Worm (Caenorhabditis elegans) whole organism, mixed stage, embryonic: ENCODE data around the gene vab-23.

ENCODE experiments used
- M03D4.4 ChIP-seq: sonication (generic microtip); optimal IDR thresholded peaks from 2 replicates; lab custom pipeline; 2017; ENCODE audit warnings: mild to moderate bottlenecking, missing genetic modification characterization, missing compliant biosample characterization
- blmp-1 ChIP-seq: fragments of 150-350 bp; optimal IDR thresholded peaks from 2 replicates; lab custom pipeline; 2014; ENCODE audit warnings: missing biosample characterization, missing genetic modification characterization
- ceh-39 ChIP-seq: fragments of 150-350 bp; optimal IDR thresholded peaks from 2 replicates; lab custom pipeline; 2014; ENCODE audit warnings: missing biosample characterization, missing genetic modification characterization
- ceh-43 ChIP-seq: fragments of 200-800 bp; sonication (Bioruptor generic); optimal IDR thresholded peaks from 2 replicates; lab custom pipeline; 2018; ENCODE audit warnings: mild to moderate bottlenecking, missing genetic modification characterization, moderate library complexity, missing compliant biosample characterization
- ceh-83 ChIP-seq: fragments of 200-800 bp; sonication (Bioruptor generic); optimal IDR thresholded peaks from 2 replicates; lab custom pipeline; 2018; ENCODE audit warnings: mild to moderate bottlenecking, missing genetic modification characterization, missing compliant biosample characterization
- ces-1 ChIP-seq: fragments of 150-350 bp; optimal IDR thresholded peaks from 2 replicates; lab custom pipeline; 2014; ENCODE audit warnings: missing biosample characterization, missing genetic modification reagents, missing genetic modification characterization
- cnd-1 ChIP-seq: fragments of 200-800 bp; sonication (Bioruptor generic); optimal IDR thresholded peaks from 2 replicates; lab custom pipeline; 2018; ENCODE audit warnings: mild to moderate bottlenecking, missing genetic modification characterization, missing compliant biosample characterization
- drap-1 ChIP-seq: fragments of 200-800 bp; sonication (Bioruptor generic); optimal IDR thresholded peaks from 3 replicates; lab custom pipeline; 2018; ENCODE audit warnings: mild to moderate bottlenecking, missing genetic modification characterization, missing compliant biosample characterization
- elt-1 ChIP-seq: sonication (generic microtip); optimal IDR thresholded peaks from 2 replicates; lab custom pipeline; 2017; ENCODE audit warnings: missing genetic modification characterization, mild to moderate bottlenecking, missing compliant biosample characterization, antibody characterized with exemption, moderate library complexity, borderline replicate concordance; ENCODE audit not compliant: insufficient read depth
- ham-2 ChIP-seq: fragments of 200-800 bp; sonication (Bioruptor generic); optimal IDR thresholded peaks from 2 replicates; lab custom pipeline; 2018; ENCODE audit warnings: mild to moderate bottlenecking, missing genetic modification characterization, missing compliant biosample characterization
- hlh-1 ChIP-seq: fragments of 150-350 bp; optimal IDR thresholded peaks from 2 replicates; lab custom pipeline; 2014; ENCODE audit warnings: missing biosample characterization, missing genetic modification reagents, missing genetic modification characterization
- lin-13 ChIP-seq: fragments of 150-350 bp; optimal IDR thresholded peaks from 2 replicates; lab custom pipeline; 2014; ENCODE audit warnings: missing biosample characterization, missing genetic modification characterization
- lsy-2 ChIP-seq: fragments of 150-350 bp; optimal IDR thresholded peaks from 2 replicates; lab custom pipeline; 2014; ENCODE audit warnings: missing biosample characterization, missing genetic modification characterization
- mab-5 ChIP-seq: fragments of 150-350 bp; optimal IDR thresholded peaks from 2 replicates; lab custom pipeline; 2014; ENCODE audit warnings: missing biosample characterization, missing genetic modification characterization
- mep-1 ChIP-seq: fragments of 150-350 bp; optimal IDR thresholded peaks from 2 replicates; lab custom pipeline; 2017; ENCODE audit warnings: missing biosample characterization, missing genetic modification reagents, missing genetic modification characterization, inconsistent platforms
- mls-2 ChIP-seq: sonication (generic microtip); optimal IDR thresholded peaks from 2 replicates; lab custom pipeline; 2016; ENCODE audit warnings: mild to moderate bottlenecking, missing genetic modification characterization, moderate library complexity, missing compliant biosample characterization
- nhr-2 ChIP-seq: fragments of 150-350 bp; optimal IDR thresholded peaks from 2 replicates; lab custom pipeline; 2014; ENCODE audit warnings: missing biosample characterization, missing genetic modification characterization
- nhr-237 ChIP-seq: fragments of 150-350 bp; optimal IDR thresholded peaks from 2 replicates; lab custom pipeline; 2014; ENCODE audit warnings: missing biosample characterization, missing genetic modification characterization
- pha-4 ChIP-seq: fragments of 150-350 bp; optimal IDR thresholded peaks from 2 replicates; lab custom pipeline; 2018; ENCODE audit warnings: missing biosample characterization, missing genetic modification reagents, missing genetic modification characterization
- sem-2 ChIP-seq: fragments of 200-800 bp; sonication (Bioruptor generic); optimal IDR thresholded peaks from 2 replicates; lab custom pipeline; 2018; ENCODE audit warnings: mild to moderate bottlenecking, missing genetic modification characterization, missing compliant biosample characterization
- sptf-1 ChIP-seq: sonication (generic microtip); optimal IDR thresholded peaks from 2 replicates; lab custom pipeline; 2017; ENCODE audit warnings: mild to moderate bottlenecking, missing genetic modification characterization, moderate library complexity, missing compliant biosample characterization
- tbx-8 ChIP-seq: fragments of 200-800 bp; sonication (Bioruptor generic); optimal IDR thresholded peaks from 2 replicates; lab custom pipeline; 2018; ENCODE audit warnings: mild to moderate bottlenecking, missing genetic modification characterization, moderate library complexity, missing compliant biosample characterization
- unc-120 ChIP-seq: sonication (generic microtip); optimal IDR thresholded peaks from 2 replicates; lab custom pipeline; 2017; ENCODE audit warnings: missing genetic modification characterization, missing compliant biosample characterization; ENCODE audit not compliant: poor library complexity, severe bottlenecking
- unc-39 ChIP-seq: fragments of 150-350 bp; optimal IDR thresholded peaks from 2 replicates; lab custom pipeline; 2014; ENCODE audit warnings: missing biosample characterization, missing genetic modification characterization
- ztf-11 ChIP-seq: fragments of 150-350 bp; optimal IDR thresholded peaks from 2 replicates; lab custom pipeline; 2014; ENCODE audit warnings: missing biosample characterization, missing genetic modification characterization

vab-23 gene

DNA sequence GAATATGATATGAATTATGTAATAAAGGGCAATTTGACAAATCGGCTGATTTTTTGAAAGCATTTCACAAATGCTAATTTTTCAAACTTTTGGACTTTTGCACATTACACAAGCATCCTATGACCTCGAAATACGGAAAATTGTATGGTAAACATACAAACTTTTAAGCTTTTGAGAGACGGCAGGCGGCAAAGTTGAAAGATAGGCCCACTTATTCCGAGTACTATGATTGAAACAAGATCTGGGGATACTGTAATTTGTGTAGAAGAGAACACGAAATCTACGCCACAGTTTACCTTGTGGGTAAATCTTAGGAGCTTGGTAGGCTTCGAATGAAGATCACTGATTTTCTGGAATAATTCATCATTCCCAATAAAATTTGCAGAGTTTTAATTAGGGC, 17.4 kb downstream of the vab-23 start, which contains the start of gene ZK930.6:
ZK930.6 (plus strand) TSS at position 301 of the 400 bp plus-strand sequence.
- TF ChIP-seq unc-39 (no peak), mab-5 (tag; lab: Kevin White, UChicago) (no peak), ceh-43 (GFP tag; lab: Kevin White, UChicago) (no peak), ceh-39 (no peak), M03D4.4 (tag; lab: Kevin White, UChicago) (no peak), ztf-11 (tag; lab: Kevin White, UChicago) (no peak), elt-1 (tag; lab: Kevin White, UChicago) (no peak), ceh-83 (GFP tag; lab: Kevin White, UChicago) (no peak)

DNA sequence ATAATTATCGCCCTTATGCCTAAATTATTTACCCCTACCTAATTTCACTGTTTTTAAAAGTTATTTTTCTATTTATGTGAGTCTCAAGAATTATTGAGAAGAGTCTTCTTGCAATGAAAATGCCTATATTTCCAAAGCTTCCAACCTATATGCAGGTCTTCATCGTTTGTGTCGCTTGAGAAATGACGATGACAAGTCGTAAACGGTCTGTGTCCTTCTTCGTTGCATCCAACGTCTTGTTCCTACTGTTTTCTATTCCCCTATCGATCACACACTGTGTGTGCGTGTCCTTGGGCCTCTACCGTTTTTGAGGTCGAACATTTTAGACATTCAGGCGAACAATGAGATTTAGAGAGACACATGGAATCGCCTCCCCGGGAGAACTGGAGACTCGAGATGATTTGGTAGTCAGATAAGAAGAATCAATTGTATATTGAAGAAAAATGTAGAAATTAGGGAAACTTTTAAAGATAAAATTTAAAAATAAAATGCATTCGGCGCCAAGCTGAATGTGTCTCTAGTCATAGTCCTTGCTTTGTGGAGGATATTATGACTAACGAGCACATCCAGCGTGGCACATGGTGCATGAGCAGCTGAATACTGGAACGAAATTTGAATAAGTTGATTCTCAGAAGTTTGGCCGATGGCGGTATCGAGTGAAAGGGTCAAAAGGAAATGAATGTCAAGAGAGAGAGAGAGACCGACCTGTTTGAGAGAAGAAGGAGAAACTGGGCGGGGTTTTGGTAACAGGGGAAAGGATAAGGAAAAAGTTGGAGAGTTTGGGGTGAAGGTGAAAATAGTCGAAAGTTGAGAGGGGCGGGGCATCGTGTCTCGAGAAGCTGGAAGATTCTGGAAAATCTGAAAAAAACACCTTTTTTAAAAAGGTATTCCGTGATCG, 20.3 kb downstream of the vab-23 start:
- TF ChIP-seq ham-2 (GFP tag; lab: Kevin White, UChicago) (peak; percentile 16), nhr-2 (peak; percentile 81), blmp-1 (tag; lab: Kevin White, UChicago) (peak; percentile 67), sptf-1 (tag; lab: Kevin White, UChicago) (no peak), M03D4.4 (tag; lab: Kevin White, UChicago) (peak; percentile 29), elt-1 (tag; lab: Kevin White, UChicago) (no peak), tbx-8 (GFP tag; lab: Kevin White, UChicago) (no peak), sem-2 (GFP tag; lab: Kevin White, UChicago) (no peak), ceh-39 (peak; percentile 15)

- no peak for TF ChIP-seq ham-2 (GFP tag; lab: Kevin White, UChicago)
- TF ChIP-seq ces-1 (GFP tag; lab: Kevin White, UChicago), result no peak
- no peak for TF ChIP-seq cnd-1 (tag; lab: Kevin White, UChicago)
- TF ChIP-seq lin-13 (tag; lab: Kevin White, UChicago), result no peak
Measured at ce11 chrII:11879784-11880183, 21.2 kb downstream of the vab-23 start.

DNA sequence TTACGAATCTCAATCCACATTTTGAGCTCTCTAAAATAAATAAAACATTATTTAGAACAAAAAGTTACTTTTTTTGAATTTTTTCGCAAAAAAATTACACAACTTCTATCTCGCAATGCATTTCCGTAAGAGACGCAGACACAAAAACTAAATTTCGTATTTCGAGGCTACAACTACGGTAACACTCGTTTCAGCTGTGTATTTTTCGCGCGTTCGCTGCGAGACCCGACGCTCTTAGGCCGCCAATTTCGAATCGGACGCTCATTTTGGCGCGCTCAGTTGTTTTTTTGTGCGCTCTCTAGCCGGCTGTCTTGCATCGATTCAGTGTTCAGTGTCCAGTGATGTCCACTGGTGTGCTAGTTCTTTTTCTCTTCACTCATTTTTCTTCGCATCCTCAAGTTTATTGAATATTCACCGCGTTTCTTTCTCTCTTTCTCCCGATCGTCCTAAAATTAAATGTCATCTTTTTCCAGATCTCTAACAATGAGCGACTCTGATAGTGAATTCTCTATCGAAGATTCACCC, 26.3 kb downstream of the vab-23 start, which contains the start of the genes npp-3 and top-2:
npp-3 (minus strand) TSS at position 115 of the 525 bp plus-strand sequence.
top-2 (plus strand) TSS at position 475 of the 525 bp plus-strand sequence.
- TF ChIP-seq lsy-2 (peak; percentile 99), ceh-39 (peak; percentile 94), drap-1 (GFP tag; lab: Kevin White, UChicago) (peak; percentile 68), ceh-83 (GFP tag; lab: Kevin White, UChicago) (no peak), mep-1 (tag; lab: Kevin White, UChicago) (peak; percentile 77), cnd-1 (tag; lab: Kevin White, UChicago) (peak; percentile 23), pha-4 (tag; lab: Kevin White, UChicago) (peak; percentile 88), hlh-1 (peak; percentile 42), mls-2 (tag; lab: Kevin White, UChicago) (no peak), elt-1 (tag; lab: Kevin White, UChicago) (no peak), lin-13 (tag; lab: Kevin White, UChicago) (peak; percentile 89), ces-1 (GFP tag; lab: Kevin White, UChicago) (peak; percentile 79), nhr-237 (peak; percentile 83), ham-2 (GFP tag; lab: Kevin White, UChicago) (peak; percentile 38), sptf-1 (tag; lab: Kevin White, UChicago) (peak; percentile 55), unc-120 (tag; lab: Kevin White, UChicago) (peak; percentile 21)

DNA sequence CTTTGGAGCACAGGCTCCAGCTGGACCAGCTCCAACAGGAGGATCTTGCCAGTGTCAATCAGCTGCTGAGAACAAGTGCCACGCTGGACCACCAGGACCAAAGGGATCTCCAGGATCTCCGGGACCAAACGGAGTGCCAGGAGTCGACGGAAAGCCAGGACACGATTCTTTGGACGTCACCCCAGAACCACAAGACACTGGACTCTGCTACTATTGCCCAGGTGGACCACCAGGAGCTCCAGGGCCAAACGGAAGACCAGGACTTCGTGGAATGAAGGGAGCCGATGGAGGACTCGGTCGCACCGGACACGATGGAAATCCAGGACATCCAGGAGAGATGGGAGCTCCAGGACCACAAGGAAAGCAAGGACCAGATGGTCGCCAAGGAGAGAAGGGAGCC, 32.1 kb downstream of the vab-23 start:
- TF ChIP-seq nhr-237, result no peak
- TF ChIP-seq, all 35 proteins: peak for 0

DNA sequence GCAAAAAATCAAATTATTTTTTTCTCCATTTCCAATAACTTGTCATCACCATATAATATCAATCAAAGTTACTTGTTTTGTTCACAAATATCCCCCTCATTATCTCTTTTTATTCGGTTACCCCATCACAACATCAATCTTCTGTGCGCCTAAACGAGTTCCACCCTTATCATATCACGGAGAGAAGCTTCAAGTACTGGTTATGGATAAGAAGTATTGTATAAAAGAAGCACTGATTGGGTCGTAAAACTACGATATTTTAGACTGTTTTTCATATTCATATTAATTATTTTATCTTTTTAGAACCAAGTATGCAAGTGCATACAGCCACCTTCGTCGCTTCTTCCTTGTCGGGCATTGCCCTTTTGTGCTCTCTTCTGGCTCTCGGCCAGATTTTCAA, 32.8 kb downstream of the vab-23 start, which contains the start of gene col-84:
col-84 (plus strand) TSS at position 301 of the 400 bp plus-strand sequence.
- TF ChIP-seq blmp-1 (tag; lab: Kevin White, UChicago) (no peak), nhr-2 (no peak), lsy-2 (no peak), ztf-11 (tag; lab: Kevin White, UChicago) (no peak)
- TF ChIP-seq, all 35 proteins: peak for 0
